Fruit fly (Drosophila melanogaster) whole organism, adult: ENCODE results near the gene CG13060.

Source experiments
- CG33017 ChIP-seq: fragments of 200-800 bp; sonication (Bioruptor generic); optimal IDR thresholded peaks from 2 replicates; lab custom pipeline; 2018; ENCODE audit warnings: missing biosample characterization, mild to moderate bottlenecking, missing genetic modification characterization, moderate library complexity
- CG5204 ChIP-seq: fragments of 200-800 bp; sonication (Bioruptor generic); optimal IDR thresholded peaks from 2 replicates; lab custom pipeline; 2016; ENCODE audit warnings: missing biosample characterization, missing genetic modification characterization
- Clk ChIP-seq: fragments of 200-800 bp; sonication (Bioruptor generic); optimal IDR thresholded peaks from 2 replicates; lab custom pipeline; 2017; ENCODE audit warnings: missing biosample characterization, missing genetic modification characterization
- Mnt ChIP-seq: fragments of 200-800 bp; sonication (Bioruptor generic); optimal IDR thresholded peaks from 2 replicates; lab custom pipeline; 2016; ENCODE audit warnings: missing biosample characterization, mild to moderate bottlenecking, missing genetic modification characterization
- bab1 ChIP-seq: fragments of 200-800 bp; sonication (Bioruptor generic); optimal IDR thresholded peaks from 3 replicates; lab custom pipeline; 2019; ENCODE audit warnings: missing biosample characterization, mild to moderate bottlenecking, missing genetic modification characterization, moderate library complexity
- cnc ChIP-seq, 2 experiments: fragments of >200 bp; optimal IDR thresholded peaks; 2 replicates each; lab custom pipeline; 2017

DNA sequence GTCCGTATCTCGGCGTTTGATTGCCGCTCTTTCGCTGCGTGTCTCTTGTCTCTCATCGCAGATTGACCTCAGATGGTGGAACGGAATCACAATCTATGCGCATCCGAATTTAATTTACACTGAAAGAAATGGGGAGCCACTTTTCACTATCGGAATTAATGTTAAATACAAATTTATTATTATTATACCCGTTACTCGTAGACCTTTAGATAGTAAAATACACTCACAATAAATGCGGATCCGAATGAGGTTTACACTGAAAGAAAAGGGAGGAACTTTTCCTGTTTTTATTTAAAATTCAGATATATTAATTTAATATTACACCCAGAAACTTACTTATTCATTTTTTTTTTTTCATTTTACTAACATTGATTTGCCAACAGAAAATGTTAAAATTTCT, 30.6 kb upstream of the CG13060 start:
- no peak for TF ChIP-seq Clk (GFP tag; lab: Kevin White, UChicago)
- TF ChIP-seq bab1 (GFP tag; lab: Kevin White, UChicago) = no peak
- no peak for TF ChIP-seq CG5204
- no peak for TF ChIP-seq CG33017 (tag; lab: Kevin White, UChicago)
- TF ChIP-seq cnc (optimal IDR thresholded peaks at IDR 0.05; lab: Kevin White, UChicago) = no peak
- TF ChIP-seq Mnt (GFP tag; lab: Kevin White, UChicago) = no peak
